Worm (Caenorhabditis elegans): ENCODE measurements around the gene sra-12.
"Not testable (repeated sequence)": the region's sequence is repeated elsewhere in the genome, so short reads cannot be mapped to it uniquely, and the experiment has no call there.

The sra-12 gene

DNA sequence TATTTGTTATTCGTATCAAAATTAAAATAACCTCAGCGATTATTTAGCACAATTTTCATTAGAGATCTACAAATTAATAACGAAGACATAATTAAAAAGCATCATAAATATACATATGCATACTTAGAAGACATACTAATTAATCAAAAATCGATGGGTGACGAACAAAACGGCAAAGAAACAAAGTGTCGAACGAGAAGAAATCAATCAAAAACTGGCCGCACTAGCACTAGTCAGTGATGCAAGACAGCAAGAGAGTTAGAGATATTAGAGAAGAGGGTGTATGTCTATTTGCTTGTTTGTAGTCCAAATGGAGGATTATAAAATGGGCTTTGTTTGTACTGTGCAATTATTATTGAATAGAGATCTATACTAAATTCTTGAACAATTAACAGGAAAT is 42.6 kb upstream of the sra-12 start:
- TF ChIP-seq lin-32 (GFP tag; optimal IDR thresholded peaks at IDR 0.05) (no peak), unc-62 (GFP tag; optimal IDR thresholded peaks at IDR 0.05) (peak; percentile 81)

DNA sequence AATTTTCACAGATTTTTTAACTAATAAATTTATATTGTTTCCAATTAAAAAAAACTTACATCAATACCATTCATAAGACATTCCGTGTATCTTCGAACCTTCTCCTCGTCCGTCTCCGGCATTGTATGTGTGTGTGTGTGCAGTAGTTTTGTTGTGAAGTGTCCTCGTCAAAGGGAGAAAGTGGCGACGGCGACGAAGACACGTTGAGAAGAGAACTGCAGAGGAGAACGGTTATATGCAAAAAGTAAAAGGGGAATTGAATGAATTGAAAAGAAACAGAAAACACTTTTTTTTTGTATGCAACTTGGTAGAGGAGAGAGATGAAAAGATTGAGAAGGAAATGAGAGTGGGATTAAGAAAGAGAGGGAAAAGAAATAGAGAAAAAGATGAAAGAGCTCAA is 41.2 kb upstream of the sra-12 start:
- TF ChIP-seq snpc-4 (tag; optimal IDR thresholded peaks at IDR 0.05) (no peak), unc-120 (tag; optimal IDR thresholded peaks at IDR 0.05; ENCODE audit: poor library complexity, severe bottlenecking) (no peak), unc-62 (GFP tag; optimal IDR thresholded peaks at IDR 0.05) (no peak)

DNA sequence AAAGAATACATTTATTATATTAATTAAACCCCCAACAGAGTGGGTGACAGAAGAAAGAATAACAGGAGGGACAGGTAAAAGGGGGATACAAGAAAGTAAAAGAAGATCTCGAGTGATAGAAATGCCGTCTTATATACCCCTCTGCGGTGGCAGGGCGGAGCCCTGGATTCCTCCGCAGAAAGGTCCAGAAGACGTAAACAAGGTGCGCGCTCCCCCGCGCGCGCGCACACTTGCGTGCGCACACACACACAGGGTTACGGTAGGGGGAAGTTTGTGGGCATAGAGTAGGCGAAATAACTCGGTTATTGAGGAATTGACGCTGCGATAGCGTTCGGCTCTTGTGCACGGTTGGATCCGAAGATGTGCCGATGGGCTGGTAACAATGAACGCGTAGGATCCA is 37.6 kb upstream of the sra-12 start, which contains the start of gene R03D7.15:
Gene R03D7.15, plus strand, starts transcription at position 299 of the 400 bp plus-strand sequence.
- not testable (repeated sequence) for TF ChIP-seq ceh-39, nhr-2, unc-39 (tag; optimal IDR thresholded peaks at IDR 0.05)

DNA sequence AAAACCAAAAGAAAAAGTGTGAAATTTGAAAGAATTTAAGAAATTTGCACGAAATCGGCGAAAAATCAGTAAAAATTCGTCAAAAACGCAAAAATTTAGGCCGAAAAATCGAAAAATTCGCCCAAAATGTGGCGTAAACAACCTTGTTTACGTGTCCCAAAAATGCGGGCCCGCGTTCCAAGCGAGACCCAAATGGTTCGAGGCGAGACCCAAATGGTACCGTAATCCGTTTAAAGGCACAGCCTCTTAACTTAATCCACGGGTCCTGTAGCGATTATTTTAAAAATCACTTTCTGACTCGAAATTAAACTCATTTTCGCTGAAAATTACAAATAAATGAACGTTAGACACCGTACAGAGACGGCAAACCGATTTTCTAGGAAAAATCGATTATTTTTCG is 31.1 kb upstream of the sra-12 start:
- TF ChIP-seq snpc-4 (tag; optimal IDR thresholded peaks at IDR 0.05), result no peak
- no peak for TF ChIP-seq nhr-28 (tag; optimal IDR thresholded peaks at IDR 0.05)
- no peak for TF ChIP-seq elt-1 (tag; optimal IDR thresholded peaks at IDR 0.05; ENCODE audit: borderline replicate concordance, insufficient read depth)
- TF ChIP-seq nhr-237 (tag; optimal IDR thresholded peaks at IDR 0.05), result no peak
- no peak for TF ChIP-seq tbx-8 (GFP tag; optimal IDR thresholded peaks at IDR 0.05)
- no peak for TF ChIP-seq lin-13 (tag; optimal IDR thresholded peaks at IDR 0.05)
- TF ChIP-seq pha-4 (tag; optimal IDR thresholded peaks at IDR 0.05), result no peak
- TF ChIP-seq M03D4.4 (tag; optimal IDR thresholded peaks at IDR 0.05), result no peak
- TF ChIP-seq nhr-12 (tag; optimal IDR thresholded peaks at IDR 0.05), result no peak
- TF ChIP-seq ceh-39 (tag; optimal IDR thresholded peaks at IDR 0.05), result no peak
- no peak for TF ChIP-seq lin-32 (GFP tag; optimal IDR thresholded peaks at IDR 0.05)
- TF ChIP-seq mls-2 (tag; optimal IDR thresholded peaks at IDR 0.05), result no peak
- TF ChIP-seq cnd-1 (tag; optimal IDR thresholded peaks at IDR 0.05), result no peak
- TF ChIP-seq mep-1 (tag; optimal IDR thresholded peaks at IDR 0.05), result no peak
- TF ChIP-seq ztf-11 (tag; optimal IDR thresholded peaks at IDR 0.05), result no peak
- no peak for TF ChIP-seq lsy-2 (tag; optimal IDR thresholded peaks at IDR 0.05)
- TF ChIP-seq sptf-1 (tag; optimal IDR thresholded peaks at IDR 0.05), result no peak
- TF ChIP-seq ham-2 (GFP tag; optimal IDR thresholded peaks at IDR 0.05), result no peak
- TF ChIP-seq zip-8 (tag; optimal IDR thresholded peaks at IDR 0.05), result no peak
- no peak for TF ChIP-seq blmp-1 (tag; optimal IDR thresholded peaks at IDR 0.05)

DNA sequence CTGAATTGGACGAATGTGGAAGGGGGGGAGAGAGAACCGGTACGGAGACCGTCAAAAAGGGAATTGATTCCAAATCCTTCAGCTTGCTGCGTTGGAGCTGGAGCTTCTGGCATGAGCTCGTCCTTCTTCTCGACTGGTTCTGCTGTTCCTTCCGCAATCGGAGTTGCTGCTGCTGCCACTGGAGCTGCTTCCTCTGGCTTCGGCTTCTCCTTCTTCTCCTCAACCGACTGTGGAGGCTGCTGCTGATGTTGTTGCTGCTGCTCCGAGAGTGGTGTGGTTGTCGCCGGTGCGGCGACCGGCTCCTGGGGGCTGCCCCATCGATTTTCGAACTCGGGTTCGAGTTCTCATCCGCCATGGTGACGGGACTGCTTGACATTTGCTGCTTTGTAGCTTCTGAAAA is 30.5 kb upstream of the sra-12 start, which contains the start of gene R03D7.2:
Gene R03D7.2, minus strand, starts transcription at position 399 of the 400 bp plus-strand sequence.
- no peak for TF ChIP-seq sem-2 (GFP tag; optimal IDR thresholded peaks at IDR 0.05)
- no peak for TF ChIP-seq tbx-8 (GFP tag; optimal IDR thresholded peaks at IDR 0.05)
- TF ChIP-seq pha-4 (tag; optimal IDR thresholded peaks at IDR 0.05), result no peak
- no peak for TF ChIP-seq nhr-2 (tag; optimal IDR thresholded peaks at IDR 0.05)
- TF ChIP-seq nhr-237 (tag; optimal IDR thresholded peaks at IDR 0.05), result no peak
- no peak for TF ChIP-seq lin-32 (GFP tag; optimal IDR thresholded peaks at IDR 0.05)
- TF ChIP-seq zip-8 (tag; optimal IDR thresholded peaks at IDR 0.05), result no peak
- no peak for TF ChIP-seq nhr-28 (tag; optimal IDR thresholded peaks at IDR 0.05)
- no peak for TF ChIP-seq nhr-76 (tag; optimal IDR thresholded peaks at IDR 0.05)
- TF ChIP-seq ceh-83 (GFP tag; optimal IDR thresholded peaks at IDR 0.05), result no peak
- no peak for TF ChIP-seq lsy-2 (tag; optimal IDR thresholded peaks at IDR 0.05)
- no peak for TF ChIP-seq lin-13 (tag; optimal IDR thresholded peaks at IDR 0.05)
- TF ChIP-seq ceh-43 (GFP tag; optimal IDR thresholded peaks at IDR 0.05), result no peak
- TF ChIP-seq M03D4.4 (tag; optimal IDR thresholded peaks at IDR 0.05), result no peak
- TF ChIP-seq cnd-1 (tag; optimal IDR thresholded peaks at IDR 0.05), result no peak
- no peak for TF ChIP-seq blmp-1 (tag; optimal IDR thresholded peaks at IDR 0.05)
- TF ChIP-seq ces-1 (GFP tag; optimal IDR thresholded peaks at IDR 0.05), result no peak
- no peak for TF ChIP-seq bed-3 (GFP tag; optimal IDR thresholded peaks at IDR 0.05)
- TF ChIP-seq hlh-1 (tag; optimal IDR thresholded peaks at IDR 0.05), result no peak
